Worm (Caenorhabditis elegans) whole organism, young adult: ENCODE results near the gene dlat-2.

Experiments
- B0035.1 ChIP-seq: sonication (generic microtip); optimal IDR thresholded peaks from 2 replicates; lab custom pipeline; 2016; ENCODE audit warnings: missing genetic modification characterization, mild to moderate bottlenecking, missing compliant biosample characterization, missing genotype, missing genetic modification reagents
- F10E7.11 ChIP-seq: sonication (generic microtip); optimal IDR thresholded peaks from 2 replicates; lab custom pipeline; 2017; ENCODE audit warnings: mild to moderate bottlenecking, missing genetic modification characterization, moderate library complexity, missing compliant biosample characterization
- F22D6.2 ChIP-seq: sonication (generic microtip); optimal IDR thresholded peaks from 2 replicates; lab custom pipeline; 2016; ENCODE audit warnings: mild to moderate bottlenecking, missing genetic modification characterization, missing compliant biosample characterization
- F37B4.10 ChIP-seq: fragments of 200-800 bp; sonication (Bioruptor generic); IDR thresholded peaks from 2 replicates; pipeline ENCODE4 v1.3.6; 2022; ENCODE audit warnings: missing genetic modification characterization, missing compliant biosample characterization
- F49E8.2 ChIP-seq: sonication (generic microtip); optimal IDR thresholded peaks from 3 replicates; lab custom pipeline; 2017; ENCODE audit warnings: missing genetic modification characterization, mild to moderate bottlenecking, missing compliant biosample characterization, antibody characterized with exemption, moderate library complexity; ENCODE audit not compliant: insufficient read depth
- F57A8.1 ChIP-seq: fragments of 200-800 bp; sonication (Bioruptor generic); optimal IDR thresholded peaks from 2 replicates; lab custom pipeline; 2018; ENCODE audit warnings: mild to moderate bottlenecking, missing genetic modification characterization, moderate library complexity, missing compliant biosample characterization
- K11D2.4 ChIP-seq: fragments of 200-800 bp; sonication (Bioruptor generic); IDR thresholded peaks from 2 replicates; pipeline ENCODE4 v1.3.6; 2022; ENCODE audit warnings: missing genetic modification reagents, missing genetic modification characterization, missing compliant biosample characterization
- T07F8.4 ChIP-seq: sonication (generic microtip); optimal IDR thresholded peaks from 2 replicates; lab custom pipeline; 2016; ENCODE audit warnings: mild to moderate bottlenecking, missing genetic modification characterization, moderate library complexity, missing compliant biosample characterization
- T26A5.8 ChIP-seq: sonication (generic microtip); optimal IDR thresholded peaks from 2 replicates; lab custom pipeline; 2016; ENCODE audit warnings: missing genetic modification characterization, missing compliant biosample characterization
- Y53G8AR.9 ChIP-seq: fragments of 200-800 bp; sonication (Bioruptor generic); conservative IDR thresholded peaks from 2 replicates; pipeline ENCODE4 v1.3.6; 2022; ENCODE audit warnings: missing genetic modification reagents, missing genetic modification characterization, missing compliant biosample characterization
- Y56A3A.18 ChIP-seq: fragments of 200-800 bp; sonication (Bioruptor generic); IDR thresholded peaks from 2 replicates; pipeline ENCODE4 v1.3.6; 2022; ENCODE audit warnings: missing genetic modification reagents, missing genetic modification characterization, missing compliant biosample characterization
- ZK185.1 ChIP-seq: sonication (generic microtip); optimal IDR thresholded peaks from 2 replicates; lab custom pipeline; 2016; ENCODE audit warnings: mild to moderate bottlenecking, missing genetic modification characterization, missing compliant biosample characterization; ENCODE audit not compliant: poor library complexity, severe bottlenecking
- bed-1 ChIP-seq: fragments of 200-800 bp; sonication (Bioruptor generic); IDR thresholded peaks from 2 replicates; pipeline ENCODE4 v1.3.6; 2022; ENCODE audit warnings: missing genetic modification reagents, missing genetic modification characterization, missing compliant biosample characterization
- bed-2 ChIP-seq: fragments of 200-800 bp; sonication (Bioruptor generic); IDR thresholded peaks from 2 replicates; pipeline ENCODE4 v1.3.6; 2022; ENCODE audit warnings: missing genetic modification reagents, missing genetic modification characterization, missing compliant biosample characterization
- cebp-2 ChIP-seq: fragments of 200-800 bp; sonication (Bioruptor generic); IDR thresholded peaks from 2 replicates; pipeline ENCODE4 v1.3.6; 2022; ENCODE audit warnings: missing genetic modification characterization, missing compliant biosample characterization
- ceh-100 ChIP-seq: fragments of 200-800 bp; sonication (Bioruptor generic); IDR thresholded peaks from 2 replicates; pipeline ENCODE4 v1.3.6; 2022; ENCODE audit warnings: missing genetic modification reagents, missing genetic modification characterization, missing compliant biosample characterization
- ceh-40 ChIP-seq: fragments of 200-800 bp; sonication (Bioruptor generic); IDR thresholded peaks from 2 replicates; pipeline ENCODE4 v1.3.6; 2022; ENCODE audit warnings: missing genetic modification characterization, missing compliant biosample characterization
- ceh-79 ChIP-seq: sonication (generic microtip); optimal IDR thresholded peaks from 2 replicates; lab custom pipeline; 2017; ENCODE audit warnings: mild to moderate bottlenecking, missing genetic modification characterization, missing compliant biosample characterization
- dpff-1 ChIP-seq: sonication (generic microtip); optimal IDR thresholded peaks from 2 replicates; lab custom pipeline; 2017; ENCODE audit warnings: mild to moderate bottlenecking, missing genetic modification characterization, missing compliant biosample characterization
- him-1 ChIP-seq: sonication (generic microtip); optimal IDR thresholded peaks from 2 replicates; lab custom pipeline; 2016; ENCODE audit warnings: missing genotype, missing genetic modification reagents, missing genetic modification characterization, missing compliant biosample characterization
- hlh-12 ChIP-seq: sonication (generic microtip); optimal IDR thresholded peaks from 2 replicates; lab custom pipeline; 2016; ENCODE audit warnings: missing genetic modification characterization, missing compliant biosample characterization
- hmg-1.2 ChIP-seq: fragments of 200-800 bp; sonication (Bioruptor generic); IDR thresholded peaks from 2 replicates; pipeline ENCODE4 v1.3.6; 2022; ENCODE audit warnings: missing genetic modification reagents, missing genetic modification characterization, missing compliant biosample characterization
- hmg-20 ChIP-seq: fragments of 200-800 bp; sonication (Bioruptor generic); IDR thresholded peaks from 2 replicates; pipeline ENCODE4 v1.3.6; 2022; ENCODE audit warnings: missing genetic modification reagents, missing genetic modification characterization, missing compliant biosample characterization
- hrde-1 ChIP-seq: sonication (generic microtip); optimal IDR thresholded peaks from 2 replicates; lab custom pipeline; 2016; ENCODE audit warnings: missing genetic modification characterization, mild to moderate bottlenecking, missing compliant biosample characterization, moderate library complexity, missing genotype, missing genetic modification reagents, borderline replicate concordance
- lsl-1 ChIP-seq: fragments of 200-800 bp; sonication (Bioruptor generic); optimal IDR thresholded peaks from 2 replicates; lab custom pipeline; 2018; ENCODE audit warnings: mild to moderate bottlenecking, missing genetic modification characterization, moderate library complexity, missing compliant biosample characterization
- madf-3 ChIP-seq: fragments of 200-800 bp; sonication (Bioruptor generic); IDR thresholded peaks from 2 replicates; pipeline ENCODE4 v1.3.6; 2022; ENCODE audit warnings: missing genetic modification reagents, missing genetic modification characterization, missing compliant biosample characterization
- mxl-1 ChIP-seq: sonication (generic microtip); optimal IDR thresholded peaks from 2 replicates; lab custom pipeline; 2016; ENCODE audit warnings: missing genetic modification characterization, missing compliant biosample characterization
- nfyb-1 ChIP-seq: fragments of 200-800 bp; sonication (Bioruptor generic); IDR thresholded peaks from 2 replicates; pipeline ENCODE4 v1.3.6; 2022; ENCODE audit warnings: missing genetic modification reagents, missing genetic modification characterization, missing compliant biosample characterization
- nhr-120 ChIP-seq: fragments of 200-800 bp; sonication (Bioruptor generic); IDR thresholded peaks from 2 replicates; pipeline ENCODE4 v1.3.6; 2022; ENCODE audit warnings: missing genetic modification characterization, missing compliant biosample characterization
- nhr-179 ChIP-seq: sonication (generic microtip); optimal IDR thresholded peaks from 2 replicates; lab custom pipeline; 2016; ENCODE audit warnings: mild to moderate bottlenecking, missing genetic modification characterization, missing compliant biosample characterization
- rpc-1 ChIP-seq, 2 experiments: fragments of 150-350 bp in 1 of 2; sonication (generic microtip) in 1 of 2; optimal IDR thresholded peaks; 2 replicates each; lab custom pipeline; 2014 to 2018; ENCODE audit warnings: missing biosample characterization in 1 of 2, missing genetic modification characterization in 1 of 2, missing genetic modification reagents in 1 of 2, missing genotype in 1 of 2
- snpc-1.1 ChIP-seq: sonication (generic microtip); optimal IDR thresholded peaks from 2 replicates; lab custom pipeline; 2017; ENCODE audit warnings: missing genetic modification characterization, mild to moderate bottlenecking, missing compliant biosample characterization, antibody characterized with exemption, moderate library complexity, missing genotype, missing genetic modification reagents; ENCODE audit not compliant: insufficient read depth
- snpc-4 ChIP-seq, 5 experiments: fragments of 150-350 bp in 1 of 5; sonication (generic microtip) in 4 of 5; optimal IDR thresholded peaks; 2 replicates each; lab custom pipeline; 2014 to 2018; ENCODE audit warnings: missing genetic modification characterization in 5 of 5, missing biosample characterization in 3 of 5, antibody characterized with exemption in 2 of 5, mild to moderate bottlenecking in 2 of 5, missing compliant biosample characterization in 2 of 5, missing genotype in 2 of 5, moderate library complexity in 2 of 5, missing genetic modification reagents in 1 of 5
- sptf-2 ChIP-seq: fragments of 200-800 bp; sonication (Bioruptor generic); optimal IDR thresholded peaks from 2 replicates; lab custom pipeline; 2018; ENCODE audit warnings: mild to moderate bottlenecking, missing genetic modification characterization, missing compliant biosample characterization
- tlf-1 ChIP-seq: fragments of 200-800 bp; sonication (Bioruptor generic); optimal IDR thresholded peaks from 2 replicates; lab custom pipeline; 2018; ENCODE audit warnings: mild to moderate bottlenecking, missing genetic modification characterization, missing compliant biosample characterization
- unc-62 ChIP-seq: fragments of 150-350 bp; optimal IDR thresholded peaks from 2 replicates; lab custom pipeline; 2014; ENCODE audit warnings: missing biosample characterization, missing genetic modification reagents, missing genetic modification characterization
- ztf-18 ChIP-seq: sonication (generic microtip); optimal IDR thresholded peaks from 2 replicates; lab custom pipeline; 2016; ENCODE audit warnings: missing genotype, mild to moderate bottlenecking, missing genetic modification characterization, missing compliant biosample characterization
- ztf-26 ChIP-seq: sonication (generic microtip); optimal IDR thresholded peaks from 2 replicates; lab custom pipeline; 2017; ENCODE audit warnings: missing genetic modification characterization, missing compliant biosample characterization
- ztf-3 ChIP-seq: fragments of 200-800 bp; sonication (Bioruptor generic); optimal IDR thresholded peaks from 2 replicates; lab custom pipeline; 2018; ENCODE audit warnings: mild to moderate bottlenecking, missing genetic modification characterization, missing compliant biosample characterization

Gene dlat-2

DNA sequence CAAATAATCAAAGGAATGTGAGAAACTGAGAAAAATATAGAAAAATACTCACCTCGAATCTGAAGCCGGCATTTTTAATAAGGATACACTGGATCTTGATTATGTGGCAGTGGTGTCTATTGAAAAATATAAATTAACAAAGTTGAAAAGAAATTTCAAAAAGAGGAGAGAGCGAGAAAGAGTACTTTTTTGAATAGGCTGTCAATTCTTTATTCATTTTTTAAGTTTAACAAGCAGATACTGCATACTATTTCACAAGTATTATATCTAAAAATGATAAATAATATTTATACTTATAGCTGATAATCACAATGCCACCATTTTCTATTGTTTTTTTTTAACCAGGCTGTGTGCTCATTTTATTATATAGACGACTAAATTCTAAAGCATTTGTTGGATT, 37.3 kb downstream of the dlat-2 start, which contains the start of gene npr-26:
TSS of gene npr-26 (minus strand) at position 101 of the 400 bp plus-strand sequence.
- TF ChIP-seq mxl-1 (no peak), T07F8.4 (tag; lab: Kevin White, UChicago) (no peak), T26A5.8 (tag; lab: Kevin White, UChicago) (no peak), Y56A3A.18 (GFP tag; lab: Robert Waterston, UW) (no peak)

- TF ChIP-seq ceh-79 (tag; lab: Kevin White, UChicago) (no peak), bed-1 (GFP tag; lab: Robert Waterston, UW) (no peak), nhr-120 (no peak), ztf-3 (no peak), Y53G8AR.9 (no peak), hrde-1 (no peak), lsl-1 (GFP tag; lab: Kevin White, UChicago) (no peak), ztf-26 (no peak), dpff-1 (no peak), ztf-18 (tag; lab: Kevin White, UChicago) (no peak), hmg-20 (GFP tag; lab: Robert Waterston, UW) (no peak), sptf-2 (GFP tag; lab: Kevin White, UChicago) (no peak), hlh-12 (tag; lab: Kevin White, UChicago) (no peak), unc-62 (GFP tag; lab: Kevin White, UChicago) (no peak), bed-2 (GFP tag; lab: Robert Waterston, UW) (no peak), F37B4.10 (GFP tag; lab: Robert Waterston, UW) (no peak), ceh-40 (GFP tag; lab: Robert Waterston, UW) (no peak)
Measured at ce11 chrIV:17426970-17427369, 46.5 kb downstream of the dlat-2 start.

ce11 chrIV:17427423-17427822, 47.0 kb downstream of the dlat-2 start, which contains the start of gene C06A12.3:
Gene C06A12.3 (plus strand): TSS chrIV:17427723.
- TF ChIP-seq ztf-3 (no peak), F10E7.11 (tag; lab: Kevin White, UChicago) (no peak), Y56A3A.18 (GFP tag; lab: Robert Waterston, UW) (no peak), madf-3 (GFP tag; lab: Robert Waterston, UW) (no peak), ztf-18 (tag; lab: Kevin White, UChicago) (no peak), cebp-2 (GFP tag; lab: Robert Waterston, UW) (no peak), snpc-4 (GFP tag; optimal IDR thresholded peaks at IDR 0.05; lab: Kevin White, UChicago) (no peak), snpc-4 (tag; optimal IDR thresholded peaks at IDR 0.05; lab: Kevin White, UChicago) (no peak), nfyb-1 (GFP tag; lab: Robert Waterston, UW) (no peak), snpc-1.1 (tag; lab: Kevin White, UChicago) (no peak), hlh-12 (tag; lab: Kevin White, UChicago) (no peak), nhr-120 (no peak), F22D6.2 (tag; lab: Kevin White, UChicago) (no peak), K11D2.4 (GFP tag; lab: Robert Waterston, UW) (no peak), ceh-100 (GFP tag; lab: Robert Waterston, UW) (no peak), B0035.1 (tag; lab: Kevin White, UChicago) (no peak), hmg-1.2 (GFP tag; lab: Robert Waterston, UW) (no peak)

DNA sequence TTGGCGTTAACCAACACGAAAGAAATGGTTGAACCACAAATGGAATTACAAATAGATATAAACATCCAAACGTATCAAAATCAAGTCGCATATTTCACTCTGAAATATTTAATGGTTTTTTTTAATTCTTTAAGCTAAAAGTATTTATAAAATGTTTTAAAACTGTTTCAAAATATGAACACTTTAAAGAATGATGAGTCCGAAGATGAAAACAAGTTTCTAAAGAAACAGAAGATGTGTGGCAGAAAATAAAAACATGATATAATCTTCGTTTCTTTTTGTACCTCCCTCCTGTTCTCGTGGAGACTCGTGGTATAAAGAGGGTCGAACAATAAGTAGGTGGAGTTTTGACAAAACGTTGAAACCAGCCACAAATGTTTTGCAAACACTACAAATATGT, 50.9 kb downstream of the dlat-2 start, which contains the start of gene lact-6:
TSS of gene lact-6 (minus strand) at position 101 of the 400 bp plus-strand sequence.
- no peak for TF ChIP-seq rpc-1 (optimal IDR thresholded peaks at IDR 0.05; lab: Kevin White, UChicago)
- no peak for TF ChIP-seq rpc-1 (tag; optimal IDR thresholded peaks at IDR 0.05; lab: Kevin White, UChicago)
- TF ChIP-seq ZK185.1 (tag; lab: Kevin White, UChicago): no peak
- TF ChIP-seq F49E8.2 (tag; lab: Kevin White, UChicago): no peak
- TF ChIP-seq nhr-179: no peak
- TF ChIP-seq him-1 (tag; lab: Kevin White, UChicago): no peak
- no peak for TF ChIP-seq tlf-1 (GFP tag; lab: Kevin White, UChicago)
- TF ChIP-seq lsl-1 (GFP tag; lab: Kevin White, UChicago): no peak
- no peak for TF ChIP-seq F57A8.1 (GFP tag; lab: Kevin White, UChicago)
